Fruit fly (Drosophila melanogaster) whole organism, adult: ENCODE data around the gene CG6661.

Source experiments
- CG33017 ChIP-seq: fragments of 200-800 bp; sonication (Bioruptor generic); optimal IDR thresholded peaks from 2 replicates; lab custom pipeline; 2018; ENCODE audit warnings: missing biosample characterization, mild to moderate bottlenecking, missing genetic modification characterization, moderate library complexity
- CG7101 ChIP-seq: fragments of 200-800 bp; sonication (Bioruptor generic); optimal IDR thresholded peaks from 2 replicates; lab custom pipeline; 2018; ENCODE audit warnings: missing biosample characterization, mild to moderate bottlenecking, missing genetic modification characterization, moderate library complexity
- Clk ChIP-seq: fragments of 200-800 bp; sonication (Bioruptor generic); optimal IDR thresholded peaks from 2 replicates; lab custom pipeline; 2017; ENCODE audit warnings: missing biosample characterization, missing genetic modification characterization
- Hr96 ChIP-seq: fragments of 200-800 bp; sonication (Bioruptor generic); optimal IDR thresholded peaks from 2 replicates; lab custom pipeline; 2016; ENCODE audit warnings: missing biosample characterization, missing genetic modification characterization
- bab1 ChIP-seq: fragments of 200-800 bp; sonication (Bioruptor generic); optimal IDR thresholded peaks from 3 replicates; lab custom pipeline; 2019; ENCODE audit warnings: missing biosample characterization, mild to moderate bottlenecking, missing genetic modification characterization, moderate library complexity
- kay ChIP-seq: fragments of 200-800 bp; sonication (Bioruptor generic); peaks from one replicate; lab custom pipeline; 2016; ENCODE audit warnings: missing biosample characterization, missing genetic modification characterization, borderline replicate concordance

dm6 chr3L:14027549-14027948 lies 7.0 kb upstream of the CG6661 start:
- TF ChIP-seq Clk (GFP tag; lab: Kevin White, UChicago) (no peak), bab1 (no peak), CG33017 (no peak), Hr96 (GFP tag; lab: Kevin White, UChicago) (no peak), CG7101 (tag; lab: Kevin White, UChicago) (no peak), kay (GFP tag; lab: Kevin White, UChicago) (no peak)
